Worm (Caenorhabditis elegans): ENCODE measurements around the gene F32D8.7.

ce11 chrV:10940571-10940991 lies 42.3 kb downstream of the F32D8.7 start:
- no peak for TF ChIP-seq lin-13 (tag; optimal IDR thresholded peaks at IDR 0.05)
- no peak for TF ChIP-seq unc-39 (tag; optimal IDR thresholded peaks at IDR 0.05)
- TF ChIP-seq nhr-237 (tag; optimal IDR thresholded peaks at IDR 0.05) = no peak
- TF ChIP-seq unc-62 (GFP tag; optimal IDR thresholded peaks at IDR 0.05) = peak; percentile 75
- no peak for TF ChIP-seq ceh-83 (GFP tag; optimal IDR thresholded peaks at IDR 0.05)
- no peak for TF ChIP-seq nhr-76 (tag; optimal IDR thresholded peaks at IDR 0.05)
- peak; percentile 22 for TF ChIP-seq lsy-2 (tag; optimal IDR thresholded peaks at IDR 0.05)
- TF ChIP-seq nhr-28 (tag; optimal IDR thresholded peaks at IDR 0.05) = no peak
- TF ChIP-seq ces-1 (GFP tag; optimal IDR thresholded peaks at IDR 0.05) = peak; percentile 58
- no peak for TF ChIP-seq ztf-11 (tag; optimal IDR thresholded peaks at IDR 0.05)
